Fruit fly (Drosophila melanogaster): Measurements from ENCODE around the gene ergic53.

Gene ergic53

dm6 chr3L:8544710-8545109, 9.9 kb downstream of the ergic53 start, which contains the start of gene rhea (continued):
- TF ChIP-seq CG14965 (GFP tag; optimal IDR thresholded peaks at IDR 0.05; ENCODE audit: borderline replicate concordance) (no peak), CG16815 (GFP tag; optimal IDR thresholded peaks at IDR 0.05) (no peak), Stat92E (GFP tag; optimal IDR thresholded peaks at IDR 0.05) (no peak), Mad (GFP tag; optimal IDR thresholded peaks at IDR 0.05) (no peak), klu (GFP tag; IDR thresholded peaks at IDR 0.05) (no peak), otp (GFP tag; IDR thresholded peaks at IDR 0.05) (peak; percentile 24; the same call in 1 of the 3 replicates), sqz (GFP tag; optimal IDR thresholded peaks at IDR 0.05) (no peak), CG8290 (GFP tag; optimal IDR thresholded peaks at IDR 0.05) (no peak), CG8290 (tag; optimal IDR thresholded peaks at IDR 0.05) (no peak), ara (GFP tag; IDR thresholded peaks at IDR 0.05) (no peak), amos (GFP tag; IDR thresholded peaks at IDR 0.05; ENCODE audit: partially characterized antibody) (peak; percentile 84; the same call in 1 of the 2 replicates), CG16863 (GFP tag; optimal IDR thresholded peaks at IDR 0.05) (no peak), fu2 (GFP tag; optimal IDR thresholded peaks at IDR 0.05) (no peak), en (GFP tag; optimal IDR thresholded peaks at IDR 0.05) (no peak), fd102C (GFP tag; optimal IDR thresholded peaks at IDR 0.05) (no peak), pnt (GFP tag; optimal IDR thresholded peaks at IDR 0.05) (no peak), Dek (tag; optimal IDR thresholded peaks at IDR 0.05) (peak; percentile 17), CG31388 (GFP tag; optimal IDR thresholded peaks at IDR 0.05) (no peak), CG9727 (GFP tag; optimal IDR thresholded peaks at IDR 0.05) (no peak), CG9876 (GFP tag; optimal IDR thresholded peaks at IDR 0.05) (no peak), CG2116 (GFP tag; optimal IDR thresholded peaks at IDR 0.05) (peak; percentile 80), gem (tag; optimal IDR thresholded peaks at IDR 0.05) (peak; percentile 40), ind (GFP tag; optimal IDR thresholded peaks at IDR 0.05) (no peak), sr (GFP tag; IDR thresholded peaks at IDR 0.05) (no peak), CG34376 (GFP tag; optimal IDR thresholded peaks at IDR 0.05) (no peak), Hsf (GFP tag; optimal IDR thresholded peaks at IDR 0.05) (no peak), gsb-n (tag; optimal IDR thresholded peaks at IDR 0.05) (peak; percentile 35), CG7963 (GFP tag; IDR thresholded peaks at IDR 0.05; ENCODE audit: partially characterized antibody) (peak; percentile 35; the same call in 1 of the 3 replicates), pho (GFP tag; optimal IDR thresholded peaks at IDR 0.05) (no peak), odd (GFP tag; optimal IDR thresholded peaks at IDR 0.05) (no peak), CG2129 (GFP tag; IDR thresholded peaks at IDR 0.05; ENCODE audit: partially characterized antibody) (peak; percentile 61), CG9797 (GFP tag; optimal IDR thresholded peaks at IDR 0.05) (peak; percentile 82), Sox100B (GFP tag; optimal IDR thresholded peaks at IDR 0.05) (no peak), onecut (GFP tag; IDR thresholded peaks at IDR 0.05) (no peak), slbo (GFP tag; IDR thresholded peaks at IDR 0.05) (peak; percentile 39; the same call in 1 of the 2 replicates), gro (GFP tag; optimal IDR thresholded peaks at IDR 0.05) (no peak), CG16813 (GFP tag; IDR thresholded peaks at IDR 0.05; ENCODE audit: partially characterized antibody) (peak; percentile 77), Dfd (GFP tag; optimal IDR thresholded peaks at IDR 0.05) (no peak), CG10267 (tag; optimal IDR thresholded peaks at IDR 0.05) (peak; percentile 43), CG8089 (GFP tag; optimal IDR thresholded peaks at IDR 0.05) (no peak), CG3838 (GFP tag; optimal IDR thresholded peaks at IDR 0.05) (no peak), emc (GFP tag; optimal IDR thresholded peaks at IDR 0.05) (no peak), CG2875 (GFP tag; optimal IDR thresholded peaks at IDR 0.05) (no peak), Med (GFP tag) (peak; percentile 56), CG32767 (GFP tag; IDR thresholded peaks at IDR 0.05) (no peak), rib (GFP tag; IDR thresholded peaks at IDR 0.05) (no peak), Nf-YC (tag; optimal IDR thresholded peaks at IDR 0.05) (peak; percentile 53), tap (tag; optimal IDR thresholded peaks at IDR 0.05) (peak; percentile 13), Doc3 (GFP tag; IDR thresholded peaks at IDR 0.05; ENCODE audit: partially characterized antibody) (peak; percentile 81), CG6854 (GFP tag; optimal IDR thresholded peaks at IDR 0.05) (no peak), dm (GFP tag; optimal IDR thresholded peaks at IDR 0.05) (no peak), Six4 (GFP tag; optimal IDR thresholded peaks at IDR 0.05) (peak; percentile 30)

All from whole organism, embryonic.